Worm (Caenorhabditis elegans): Measurements from ENCODE around the gene ucr-2.3.

DNA sequence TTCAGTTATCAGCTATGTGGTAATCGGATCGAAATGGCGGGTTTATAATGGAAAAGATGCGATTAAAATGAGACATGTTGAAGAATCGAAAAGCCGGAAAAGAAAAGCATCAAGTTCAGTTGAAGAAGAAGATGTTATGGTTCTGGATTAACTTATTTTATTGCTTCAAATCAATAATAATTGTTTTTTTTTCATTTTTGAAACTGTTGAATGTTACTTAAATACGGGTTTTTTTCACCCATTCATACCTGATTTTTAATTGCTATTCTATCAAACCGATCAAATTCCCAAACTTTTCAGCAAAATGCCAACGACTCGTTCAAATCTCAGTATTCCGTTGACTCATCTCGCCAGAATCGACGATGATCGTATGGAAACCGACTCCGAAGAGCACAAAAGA is 19.8 kb upstream of the ucr-2.3 start, which contains the start of gene exos-4.2:
- no peak for TF ChIP-seq unc-62 (GFP tag; optimal IDR thresholded peaks at IDR 0.05)
- no peak for TF ChIP-seq nhr-21 (tag; optimal IDR thresholded peaks at IDR 0.05)
- TF ChIP-seq snpc-4 (tag; optimal IDR thresholded peaks at IDR 0.05), result no peak
- no peak for TF ChIP-seq ZK546.5 (tag; optimal IDR thresholded peaks at IDR 0.05)
- TF ChIP-seq gmeb-1 (tag; optimal IDR thresholded peaks at IDR 0.05), result no peak
- TF ChIP-seq nhr-11 (tag; optimal IDR thresholded peaks at IDR 0.05), result no peak
- TF ChIP-seq aly-2 (tag; optimal IDR thresholded peaks at IDR 0.05), result no peak
- TF ChIP-seq ztf-4 (tag; optimal IDR thresholded peaks at IDR 0.05), result no peak
- no peak for TF ChIP-seq elt-3 (tag; optimal IDR thresholded peaks at IDR 0.05)
- no peak for TF ChIP-seq nhr-10 (tag; optimal IDR thresholded peaks at IDR 0.05)
- TF ChIP-seq lin-39 (tag; optimal IDR thresholded peaks at IDR 0.05), result no peak
- no peak for TF ChIP-seq peb-1 (tag; optimal IDR thresholded peaks at IDR 0.05)
- TF ChIP-seq ama-1 (optimal IDR thresholded peaks at IDR 0.05), result no peak
